Worm (Caenorhabditis elegans): Measurements from ENCODE around the gene srj-44.
A peak's percentile ranks its signal among the peaks of the same experiment; 100 is the strongest.

Gene srj-44

ce11 chrV:2815956-2816355 is 29.7 kb downstream of the srj-44 start, which contains the start of gene F54E2.5:
TSS of gene F54E2.5 (minus strand) at chrV:2816056.
- peak; percentile 31 for TF ChIP-seq hlh-4 (tag; optimal IDR thresholded peaks at IDR 0.05)
- no peak for TF ChIP-seq F16B12.6 (tag; optimal IDR thresholded peaks at IDR 0.05)
- no peak for TF ChIP-seq efl-1 (optimal IDR thresholded peaks at IDR 0.05)
- TF ChIP-seq efl-1 (GFP tag; optimal IDR thresholded peaks at IDR 0.05 in 1 of 2) = peak in 1 of 2 experiments; percentile 2

- TF ChIP-seq lin-35 (GFP tag; optimal IDR thresholded peaks at IDR 0.05) = no peak
- TF ChIP-seq nhr-71 (tag; optimal IDR thresholded peaks at IDR 0.05) = peak; percentile 23
- TF ChIP-seq ztf-4 (tag; optimal IDR thresholded peaks at IDR 0.05) = no peak
- no peak for TF ChIP-seq efl-1 (optimal IDR thresholded peaks at IDR 0.05)
- peak in 1 of 2 experiments; percentile 85 for TF ChIP-seq efl-1 (GFP tag; optimal IDR thresholded peaks at IDR 0.05 in 1 of 2)
- peak; percentile 82 for TF ChIP-seq hlh-4 (tag; optimal IDR thresholded peaks at IDR 0.05)
Measured at ce11 chrV:2813856-2814255, 31.8 kb downstream of the srj-44 start, which contains the start of gene F54E2.9. TSS of gene F54E2.9 (minus strand) at chrV:2813987.

- TF ChIP-seq lin-35 (GFP tag; optimal IDR thresholded peaks at IDR 0.05) = peak in 1 of 2 experiments; percentile 25
- TF ChIP-seq Y116A8C.19 (tag; optimal IDR thresholded peaks at IDR 0.05; ENCODE audit: borderline replicate concordance) = no peak
- TF ChIP-seq nhr-237 (tag; optimal IDR thresholded peaks at IDR 0.05) = no peak
- no peak for TF ChIP-seq ztf-11 (tag; optimal IDR thresholded peaks at IDR 0.05)
- TF ChIP-seq pqm-1 (tag; optimal IDR thresholded peaks at IDR 0.05) = peak; percentile 97
- peak; percentile 87 for TF ChIP-seq elt-2 (tag; optimal IDR thresholded peaks at IDR 0.05)
- peak; percentile 79 for TF ChIP-seq tlp-1 (tag; optimal IDR thresholded peaks at IDR 0.05)
Measured at ce11 chrV:2810164-2810563, 35.5 kb downstream of the srj-44 start, which contains the start of gene F54E2.1. TSS of gene F54E2.1 (plus strand) at chrV:2810398.

- TF ChIP-seq rnt-1 (tag; optimal IDR thresholded peaks at IDR 0.05) = peak; percentile 58
- no peak for TF ChIP-seq irx-1 (tag; optimal IDR thresholded peaks at IDR 0.05)
- TF ChIP-seq lsy-2 (tag; optimal IDR thresholded peaks at IDR 0.05) = no peak
- TF ChIP-seq egl-13 (tag; optimal IDR thresholded peaks at IDR 0.05) = no peak
- no peak for TF ChIP-seq sox-4 (tag; optimal IDR thresholded peaks at IDR 0.05)
- TF ChIP-seq fkh-8 (tag; optimal IDR thresholded peaks at IDR 0.05) = no peak
- TF ChIP-seq sptf-1 (tag; optimal IDR thresholded peaks at IDR 0.05) = no peak
- no peak for TF ChIP-seq lin-13 (GFP tag; optimal IDR thresholded peaks at IDR 0.05)
- no peak for TF ChIP-seq ztf-11 (tag; optimal IDR thresholded peaks at IDR 0.05)
- no peak for TF ChIP-seq nhr-90 (tag; optimal IDR thresholded peaks at IDR 0.05; ENCODE audit: poor library complexity)
- peak; percentile 34 for TF ChIP-seq nhr-71 (tag; optimal IDR thresholded peaks at IDR 0.05)
- TF ChIP-seq unc-98 (GFP tag; IDR thresholded peaks at IDR 0.05) = no peak
- TF ChIP-seq tbx-2 (tag; optimal IDR thresholded peaks at IDR 0.05) = no peak
- peak; percentile 54 for TF ChIP-seq lin-14 (GFP tag; optimal IDR thresholded peaks at IDR 0.05)
- no peak for TF ChIP-seq F16B12.6 (tag; optimal IDR thresholded peaks at IDR 0.05)
- no peak for TF ChIP-seq mab-9 (GFP tag; IDR thresholded peaks at IDR 0.05)
- no peak for TF ChIP-seq ceh-63 (GFP tag; optimal IDR thresholded peaks at IDR 0.05)
- no peak for TF ChIP-seq egl-27 (tag; optimal IDR thresholded peaks at IDR 0.05)
- 0 out of 2 replicates have a peak, but pooled peaks have one; percentile 5 for TF ChIP-seq nhr-19 (GFP tag; conservative IDR thresholded peaks at IDR 0.05)
- peak; percentile 81 for TF ChIP-seq pag-3 (tag; optimal IDR thresholded peaks at IDR 0.05; ENCODE audit: borderline replicate concordance, insufficient read depth)
- peak; percentile 26 for TF ChIP-seq dsc-1 (tag; optimal IDR thresholded peaks at IDR 0.05)
- TF ChIP-seq mep-1 (tag; optimal IDR thresholded peaks at IDR 0.05) = no peak
- no peak for TF ChIP-seq unc-130 (tag; optimal IDR thresholded peaks at IDR 0.05)
Measured at ce11 chrV:2809443-2809842, 36.2 kb downstream of the srj-44 start.

- no peak for TF ChIP-seq mab-9 (GFP tag; IDR thresholded peaks at IDR 0.05)
- no peak for TF ChIP-seq hpl-2 (GFP tag; optimal IDR thresholded peaks at IDR 0.05)
- no peak for TF ChIP-seq fkh-10 (GFP tag; optimal IDR thresholded peaks at IDR 0.05)
- no peak for TF ChIP-seq C04F5.9 (tag; optimal IDR thresholded peaks at IDR 0.05)
- no peak for TF ChIP-seq efl-3 (GFP tag; optimal IDR thresholded peaks at IDR 0.05)
- no peak for TF ChIP-seq lir-3 (tag; optimal IDR thresholded peaks at IDR 0.05; ENCODE audit: poor library complexity)
- TF ChIP-seq unc-130 (tag; optimal IDR thresholded peaks at IDR 0.05) = no peak
- no peak for TF ChIP-seq C16A3.4 (tag; optimal IDR thresholded peaks at IDR 0.05)
- no peak for TF ChIP-seq egl-27 (tag; optimal IDR thresholded peaks at IDR 0.05)
- TF ChIP-seq F16B12.6 (tag; optimal IDR thresholded peaks at IDR 0.05) = no peak
- TF ChIP-seq sox-4 (tag; optimal IDR thresholded peaks at IDR 0.05) = no peak
- no peak for TF ChIP-seq blmp-1 (tag; optimal IDR thresholded peaks at IDR 0.05)
- TF ChIP-seq nhr-12 (tag; optimal IDR thresholded peaks at IDR 0.05) = no peak
Measured at ce11 chrV:2807760-2808159, 37.9 kb downstream of the srj-44 start, which contains the start of gene ketn-1. TSS of gene ketn-1 (minus strand) at chrV:2807860.

All from whole organism, L1 larva.